Worm (Caenorhabditis elegans) whole organism, L3 larva: ENCODE results near the gene D1014.2.

ENCODE experiments used
- R02D3.7 ChIP-seq: fragments of 150-350 bp; optimal IDR thresholded peaks from 2 replicates; lab custom pipeline; 2014; ENCODE audit warnings: missing biosample characterization, missing genetic modification characterization
- ZK546.5 ChIP-seq: sonication (generic microtip); optimal IDR thresholded peaks from 2 replicates; lab custom pipeline; 2017; ENCODE audit warnings: missing biosample characterization, missing genetic modification characterization
- aly-2 ChIP-seq: fragments of 150-350 bp; optimal IDR thresholded peaks from 2 replicates; lab custom pipeline; 2014; ENCODE audit warnings: missing biosample characterization, missing genetic modification characterization
- ama-1 ChIP-seq: fragments of 150-350 bp; optimal IDR thresholded peaks from 2 replicates; lab custom pipeline; 2018
- ceh-16 ChIP-seq: sonication (generic microtip); optimal IDR thresholded peaks from 2 replicates; lab custom pipeline; 2017; ENCODE audit warnings: missing biosample characterization, missing genetic modification characterization
- ceh-28 ChIP-seq: fragments of 150-350 bp; optimal IDR thresholded peaks from 2 replicates; lab custom pipeline; 2014; ENCODE audit warnings: missing biosample characterization, missing genetic modification reagents, missing genetic modification characterization
- ceh-82 ChIP-seq: fragments of 150-350 bp; optimal IDR thresholded peaks from 2 replicates; lab custom pipeline; 2014; ENCODE audit warnings: missing biosample characterization, missing genetic modification characterization
- ceh-9 ChIP-seq: sonication (generic microtip); optimal IDR thresholded peaks from 2 replicates; lab custom pipeline; 2018; ENCODE audit warnings: missing biosample characterization, missing genetic modification characterization
- daf-12 ChIP-seq: fragments of 150-350 bp; optimal IDR thresholded peaks from 2 replicates; lab custom pipeline; 2014; ENCODE audit warnings: missing biosample characterization, missing genetic modification reagents, missing genetic modification characterization
- egl-27 ChIP-seq: sonication (generic microtip); optimal IDR thresholded peaks from 4 replicates; lab custom pipeline; 2017; ENCODE audit warnings: missing biosample characterization, missing genetic modification reagents, missing genetic modification characterization
- egl-5 ChIP-seq: fragments of 150-350 bp; optimal IDR thresholded peaks from 2 replicates; lab custom pipeline; 2017; ENCODE audit warnings: missing biosample characterization, missing genetic modification reagents, missing genetic modification characterization, inconsistent platforms
- elt-1 ChIP-seq: fragments of 150-350 bp; optimal IDR thresholded peaks from 2 replicates; lab custom pipeline; 2014; ENCODE audit warnings: missing biosample characterization, missing genetic modification characterization
- elt-2 ChIP-seq: sonication (generic microtip); optimal IDR thresholded peaks from 2 replicates; lab custom pipeline; 2016; ENCODE audit warnings: missing genetic modification reagents, mild to moderate bottlenecking, missing genetic modification characterization, missing compliant biosample characterization
- fkh-10 ChIP-seq: sonication (generic microtip); optimal IDR thresholded peaks from 2 replicates; lab custom pipeline; 2017; ENCODE audit warnings: missing biosample characterization, missing genetic modification reagents, missing genetic modification characterization
- fos-1 ChIP-seq: fragments of 150-350 bp; optimal IDR thresholded peaks from 2 replicates; lab custom pipeline; 2014; ENCODE audit warnings: missing biosample characterization, missing genetic modification characterization
- hmg-11 ChIP-seq: sonication (generic microtip); optimal IDR thresholded peaks from 2 replicates; lab custom pipeline; 2016; ENCODE audit warnings: missing genetic modification characterization, missing compliant biosample characterization
- jun-1 ChIP-seq: fragments of 150-350 bp; optimal IDR thresholded peaks from 2 replicates; lab custom pipeline; 2014; ENCODE audit warnings: missing biosample characterization, missing genetic modification reagents, missing genetic modification characterization
- lin-15B ChIP-seq: fragments of 150-350 bp; optimal IDR thresholded peaks from 2 replicates; lab custom pipeline; 2014; ENCODE audit warnings: missing biosample characterization, missing genetic modification characterization
- lin-39 ChIP-seq: fragments of 150-350 bp; optimal IDR thresholded peaks from 2 replicates; lab custom pipeline; 2018; ENCODE audit warnings: missing biosample characterization, missing genetic modification reagents, missing genetic modification characterization
- lsy-12 ChIP-seq: sonication (generic microtip); optimal IDR thresholded peaks from 2 replicates; lab custom pipeline; 2016; ENCODE audit warnings: mild to moderate bottlenecking, missing genetic modification characterization, missing compliant biosample characterization
- mml-1 ChIP-seq: fragments of 150-350 bp; sonication (generic microtip); optimal IDR thresholded peaks from 3 replicates; lab custom pipeline; 2014; ENCODE audit warnings: missing biosample characterization, missing genetic modification characterization
- nfya-1 ChIP-seq: sonication (generic microtip); optimal IDR thresholded peaks from 2 replicates; lab custom pipeline; 2017; ENCODE audit warnings: missing genetic modification characterization, mild to moderate bottlenecking, missing compliant biosample characterization, antibody characterized with exemption, moderate library complexity; ENCODE audit not compliant: insufficient read depth
- nhr-11 ChIP-seq: fragments of 150-350 bp; optimal IDR thresholded peaks from 2 replicates; lab custom pipeline; 2014; ENCODE audit warnings: missing biosample characterization, missing genetic modification characterization
- nhr-12 ChIP-seq: fragments of 150-350 bp; optimal IDR thresholded peaks from 2 replicates; lab custom pipeline; 2014; ENCODE audit warnings: missing biosample characterization, missing genetic modification characterization
- nhr-23 ChIP-seq: fragments of 150-350 bp; optimal IDR thresholded peaks from 2 replicates; lab custom pipeline; 2014; ENCODE audit warnings: missing biosample characterization, missing genetic modification reagents, missing genetic modification characterization
- nhr-237 ChIP-seq: fragments of 150-350 bp; optimal IDR thresholded peaks from 2 replicates; lab custom pipeline; 2014; ENCODE audit warnings: missing biosample characterization, missing genetic modification characterization
- nhr-25 ChIP-seq: sonication (generic microtip); optimal IDR thresholded peaks from 2 replicates; lab custom pipeline; 2017; ENCODE audit warnings: missing biosample characterization, missing genetic modification characterization
- nhr-28 ChIP-seq: fragments of 150-350 bp; optimal IDR thresholded peaks from 2 replicates; lab custom pipeline; 2014; ENCODE audit warnings: missing biosample characterization, missing genetic modification characterization
- nhr-43 ChIP-seq: sonication (generic microtip); optimal IDR thresholded peaks from 2 replicates; lab custom pipeline; 2016; ENCODE audit warnings: mild to moderate bottlenecking, missing genetic modification characterization, missing compliant biosample characterization; ENCODE audit not compliant: poor library complexity, severe bottlenecking
- nhr-67 ChIP-seq: fragments of 150-350 bp; optimal IDR thresholded peaks from 2 replicates; lab custom pipeline; 2014; ENCODE audit warnings: missing biosample characterization, missing genetic modification characterization
- nhr-76 ChIP-seq: fragments of 150-350 bp; sonication (generic microtip); optimal IDR thresholded peaks from 5 replicates; lab custom pipeline; 2014; ENCODE audit warnings: missing biosample characterization, missing genetic modification characterization
- pha-4 ChIP-seq: fragments of 150-350 bp; optimal IDR thresholded peaks from 2 replicates; lab custom pipeline; 2014; ENCODE audit warnings: missing biosample characterization, missing genetic modification reagents, missing genetic modification characterization
- snpc-4 ChIP-seq: fragments of 150-350 bp; optimal IDR thresholded peaks from 2 replicates; lab custom pipeline; 2014; ENCODE audit warnings: missing biosample characterization, missing genetic modification characterization
- unc-39 ChIP-seq: sonication (generic microtip); optimal IDR thresholded peaks from 4 replicates; lab custom pipeline; 2017; ENCODE audit warnings: missing biosample characterization, missing genetic modification characterization
- unc-62 ChIP-seq: fragments of 150-350 bp; sonication (generic microtip); optimal IDR thresholded peaks from 4 replicates; lab custom pipeline; 2014; ENCODE audit warnings: missing biosample characterization, missing genetic modification reagents, missing genetic modification characterization
- zag-1 ChIP-seq: fragments of 150-350 bp; optimal IDR thresholded peaks from 2 replicates; lab custom pipeline; 2014; ENCODE audit warnings: missing biosample characterization, missing genetic modification characterization
- ztf-11 ChIP-seq: fragments of 150-350 bp; optimal IDR thresholded peaks from 2 replicates; lab custom pipeline; 2014; ENCODE audit warnings: missing biosample characterization, missing genetic modification characterization
- ztf-4 ChIP-seq: fragments of 150-350 bp; optimal IDR thresholded peaks from 2 replicates; lab custom pipeline; 2014; ENCODE audit warnings: missing biosample characterization, missing genetic modification characterization

D1014.2 gene

DNA sequence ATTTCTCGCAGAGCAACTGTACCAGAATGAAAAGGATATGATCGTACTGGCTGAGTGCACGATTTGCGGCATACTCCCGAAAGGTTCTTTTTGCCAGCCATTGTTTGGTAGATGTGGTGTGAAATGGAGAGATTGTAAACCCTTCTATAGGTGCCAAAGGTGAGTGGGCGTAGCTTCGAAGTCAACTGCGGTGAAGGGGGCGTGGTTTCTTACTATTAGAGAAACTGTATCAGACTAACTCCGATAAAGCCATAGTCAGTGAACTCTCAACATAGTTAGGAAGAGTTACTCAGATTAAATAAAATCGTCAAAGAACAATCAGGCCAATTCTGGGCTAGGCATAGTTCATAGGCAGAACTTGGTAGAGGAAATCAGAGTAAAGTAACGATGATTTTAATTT is 33.6 kb downstream of the D1014.2 start, which contains the start of gene F20D6.9:
F20D6.9 (minus strand) TSS at position 101 of the 400 bp plus-strand sequence.
- no peak for TF ChIP-seq mml-1 (tag; lab: Kevin White, UChicago)
- TF ChIP-seq nhr-12, result no peak
- no peak for TF ChIP-seq daf-12 (tag; lab: Kevin White, UChicago)
- no peak for TF ChIP-seq elt-1 (tag; lab: Kevin White, UChicago)
- no peak for TF ChIP-seq snpc-4
- TF ChIP-seq jun-1 (tag; lab: Kevin White, UChicago), result no peak
- no peak for TF ChIP-seq ceh-28 (tag; lab: Kevin White, UChicago)
- no peak for TF ChIP-seq nhr-43
- TF ChIP-seq lin-15B (tag; lab: Kevin White, UChicago), result no peak
- TF ChIP-seq nhr-237 (tag; lab: Kevin White, UChicago), result no peak
- TF ChIP-seq pha-4 (tag; lab: Kevin White, UChicago), result no peak
- no peak for TF ChIP-seq ceh-16 (tag; lab: Kevin White, UChicago)
- TF ChIP-seq ztf-4 (tag; lab: Kevin White, UChicago), result no peak
- no peak for TF ChIP-seq nhr-28
- TF ChIP-seq R02D3.7, result no peak
- no peak for TF ChIP-seq fos-1 (tag; lab: Kevin White, UChicago)
- TF ChIP-seq nhr-76 (tag; lab: Kevin White, UChicago), result no peak
- TF ChIP-seq zag-1 (tag; lab: Kevin White, UChicago), result no peak

- TF ChIP-seq lin-15B (tag; lab: Kevin White, UChicago) (no peak), pha-4 (tag; lab: Kevin White, UChicago) (no peak)
Observed at ce11 chrV:8178279-8178678, 34.6 kb downstream of the D1014.2 start.

- TF ChIP-seq ztf-11 (tag; lab: Kevin White, UChicago) (no peak), hmg-11 (peak; percentile 16), pha-4 (tag; lab: Kevin White, UChicago) (peak; percentile 81), nfya-1 (tag; lab: Kevin White, UChicago) (peak; percentile 41), nhr-67 (no peak), nhr-25 (tag; lab: Kevin White, UChicago) (no peak), nhr-23 (peak; percentile 38), egl-27 (tag; lab: Kevin White, UChicago) (no peak), nhr-28 (no peak), R02D3.7 (no peak), elt-2 (tag; lab: Kevin White, UChicago) (peak; percentile 21), snpc-4 (no peak), lin-15B (tag; lab: Kevin White, UChicago) (no peak), mml-1 (tag; lab: Kevin White, UChicago) (no peak), ama-1 (lab: Kevin White, UChicago) (no peak), aly-2 (tag; lab: Kevin White, UChicago) (no peak), daf-12 (tag; lab: Kevin White, UChicago) (no peak), zag-1 (tag; lab: Kevin White, UChicago) (no peak), nhr-12 (no peak), ztf-4 (tag; lab: Kevin White, UChicago) (no peak), nhr-11 (tag; lab: Kevin White, UChicago) (no peak)
Observed at ce11 chrV:8178914-8179542, 35.3 kb downstream of the D1014.2 start, which contains the start of gene srp-7. Gene srp-7 (plus strand): TSS chrV:8179126.

ce11 chrV:8183384-8183783 is 39.7 kb downstream of the D1014.2 start, which contains the start of gene srp-8:
Gene srp-8 (plus strand): TSS chrV:8183684.
- TF ChIP-seq nhr-43 (no peak), ceh-16 (tag; lab: Kevin White, UChicago) (no peak), lin-39 (no peak), egl-27 (tag; lab: Kevin White, UChicago) (no peak), nhr-76 (tag; lab: Kevin White, UChicago) (no peak), ZK546.5 (no peak), nhr-25 (tag; lab: Kevin White, UChicago) (no peak), ama-1 (lab: Kevin White, UChicago) (no peak), egl-5 (tag; lab: Kevin White, UChicago) (no peak), ztf-4 (tag; lab: Kevin White, UChicago) (no peak), nhr-67 (no peak)
- TF ChIP-seq, all 47 proteins: peak for 0

DNA sequence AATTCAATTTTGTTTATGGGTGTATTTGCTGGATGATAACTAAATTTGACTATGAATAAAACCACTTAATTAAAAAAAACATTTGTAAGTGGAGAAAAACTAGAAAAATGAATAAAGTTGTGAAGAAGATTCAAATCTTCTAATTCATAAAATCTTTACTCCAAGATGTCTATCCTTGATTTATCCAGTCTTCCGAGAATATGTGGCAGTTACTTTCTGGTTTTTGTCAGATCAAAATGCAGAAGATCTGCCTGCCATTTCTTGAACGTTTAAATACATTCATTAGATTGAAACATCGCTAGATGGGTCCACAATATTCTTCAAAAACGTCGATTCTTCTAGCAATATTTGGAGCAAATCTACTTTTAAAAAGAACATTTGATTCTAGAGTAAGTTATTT is 42.0 kb downstream of the D1014.2 start, which contains the start of gene F20D6.2:
F20D6.2 (plus strand) TSS at position 301 of the 400 bp plus-strand sequence.
- TF ChIP-seq ceh-9 (tag; lab: Kevin White, UChicago) (no peak), ztf-4 (tag; lab: Kevin White, UChicago) (no peak), lsy-12 (tag; lab: Kevin White, UChicago) (no peak), nhr-76 (tag; lab: Kevin White, UChicago) (no peak), unc-39 (tag; lab: Kevin White, UChicago) (no peak), ceh-28 (tag; lab: Kevin White, UChicago) (no peak), unc-62 (no peak), lin-15B (tag; lab: Kevin White, UChicago) (no peak), egl-5 (tag; lab: Kevin White, UChicago) (no peak), fkh-10 (GFP tag; lab: Kevin White, UChicago) (no peak), ceh-82 (no peak), nhr-237 (tag; lab: Kevin White, UChicago) (no peak), daf-12 (tag; lab: Kevin White, UChicago) (no peak), nhr-28 (no peak), egl-27 (tag; lab: Kevin White, UChicago) (no peak), ceh-16 (tag; lab: Kevin White, UChicago) (no peak), zag-1 (tag; lab: Kevin White, UChicago) (no peak), hmg-11 (no peak), nfya-1 (tag; lab: Kevin White, UChicago) (no peak)
- TF ChIP-seq, all 47 proteins: peak for 0
